Worm (Caenorhabditis elegans) whole organism, L2 larva: ENCODE results near the gene srbc-2.
"Not testable (repeated sequence)": the region's sequence is repeated elsewhere in the genome, so short reads cannot be mapped to it uniquely, and the experiment has no call there.

ENCODE experiments used
- C34F6.9 ChIP-seq: fragments of 150-350 bp; optimal IDR thresholded peaks from 2 replicates; lab custom pipeline; 2014; ENCODE audit warnings: missing biosample characterization, missing genetic modification characterization
- F13H6.1 ChIP-seq: sonication (generic microtip); optimal IDR thresholded peaks from 2 replicates; lab custom pipeline; 2016; ENCODE audit warnings: missing genetic modification characterization, missing compliant biosample characterization
- R02D3.7 ChIP-seq: fragments of 150-350 bp; optimal IDR thresholded peaks from 2 replicates; lab custom pipeline; 2014; ENCODE audit warnings: missing biosample characterization, missing genetic modification characterization
- Y55F3AM.14 ChIP-seq: fragments of 200-800 bp; sonication (Bioruptor generic); optimal IDR thresholded peaks from 2 replicates; lab custom pipeline; 2018; ENCODE audit warnings: mild to moderate bottlenecking, missing genetic modification characterization, missing compliant biosample characterization
- alr-1 ChIP-seq: fragments of 150-350 bp; optimal IDR thresholded peaks from 2 replicates; lab custom pipeline; 2014; ENCODE audit warnings: missing biosample characterization, missing genetic modification characterization
- ama-1 ChIP-seq: fragments of 150-350 bp; optimal IDR thresholded peaks from 2 replicates; lab custom pipeline; 2018; ENCODE audit warnings: inconsistent platforms
- ceh-16 ChIP-seq: fragments of 150-350 bp; optimal IDR thresholded peaks from 2 replicates; lab custom pipeline; 2014; ENCODE audit warnings: missing biosample characterization, missing genetic modification characterization
- ceh-82 ChIP-seq: fragments of 150-350 bp; optimal IDR thresholded peaks from 2 replicates; lab custom pipeline; 2014; ENCODE audit warnings: missing biosample characterization, missing genetic modification characterization
- dmd-4 ChIP-seq: sonication (generic microtip); optimal IDR thresholded peaks from 2 replicates; lab custom pipeline; 2017; ENCODE audit warnings: missing biosample characterization, missing genetic modification characterization
- egl-27 ChIP-seq: sonication (generic microtip); optimal IDR thresholded peaks from 3 replicates; lab custom pipeline; 2017; ENCODE audit warnings: missing biosample characterization, missing genetic modification reagents, missing genetic modification characterization
- elt-1 ChIP-seq: fragments of 150-350 bp; optimal IDR thresholded peaks from 2 replicates; lab custom pipeline; 2014; ENCODE audit warnings: missing biosample characterization, missing genetic modification characterization
- elt-3 ChIP-seq: sonication (generic microtip); optimal IDR thresholded peaks from 2 replicates; lab custom pipeline; 2017; ENCODE audit warnings: missing biosample characterization, missing genetic modification characterization
- fos-1 ChIP-seq: fragments of 150-350 bp; optimal IDR thresholded peaks from 2 replicates; lab custom pipeline; 2014; ENCODE audit warnings: missing biosample characterization, missing genetic modification characterization
- gmeb-1 ChIP-seq: fragments of 150-350 bp; optimal IDR thresholded peaks from 2 replicates; lab custom pipeline; 2014; ENCODE audit warnings: missing biosample characterization, missing genetic modification characterization
- lin-11 ChIP-seq: fragments of 150-350 bp; sonication (generic microtip); optimal IDR thresholded peaks from 2 replicates; lab custom pipeline; 2014; ENCODE audit warnings: missing biosample characterization, missing genetic modification characterization, inconsistent platforms, mixed read lengths
- lin-39 ChIP-seq: fragments of 150-350 bp; optimal IDR thresholded peaks from 2 replicates; lab custom pipeline; 2014; ENCODE audit warnings: missing biosample characterization, missing genetic modification reagents, missing genetic modification characterization
- lsy-2 ChIP-seq, 2 experiments: fragments of 150-350 bp in 1 of 2; sonication (generic microtip) in 1 of 2; optimal IDR thresholded peaks; 2 replicates each; lab custom pipeline; 2014 to 2017; ENCODE audit warnings: missing biosample characterization in 2 of 2, missing genetic modification characterization in 2 of 2
- mab-5 ChIP-seq: fragments of 150-350 bp; optimal IDR thresholded peaks from 2 replicates; lab custom pipeline; 2014; ENCODE audit warnings: missing biosample characterization, missing genetic modification characterization
- mbf-1 ChIP-seq: sonication (generic microtip); optimal IDR thresholded peaks from 2 replicates; lab custom pipeline; 2017; ENCODE audit warnings: missing biosample characterization, missing genetic modification characterization
- mdl-1 ChIP-seq, 2 experiments: fragments of 150-350 bp in 1 of 2; sonication (generic microtip) in 1 of 2; optimal IDR thresholded peaks; 2 replicates each; lab custom pipeline; 2017; ENCODE audit warnings: missing biosample characterization in 2 of 2, missing genetic modification characterization in 2 of 2
- nhr-11 ChIP-seq: fragments of 150-350 bp; optimal IDR thresholded peaks from 2 replicates; lab custom pipeline; 2014; ENCODE audit warnings: missing biosample characterization, missing genetic modification characterization
- nhr-12 ChIP-seq: fragments of 150-350 bp; optimal IDR thresholded peaks from 2 replicates; lab custom pipeline; 2014; ENCODE audit warnings: missing biosample characterization, missing genetic modification characterization
- nhr-129 ChIP-seq: fragments of 150-350 bp; optimal IDR thresholded peaks from 2 replicates; lab custom pipeline; 2014; ENCODE audit warnings: missing biosample characterization, missing genetic modification characterization
- nhr-21 ChIP-seq: fragments of 150-350 bp; optimal IDR thresholded peaks from 2 replicates; lab custom pipeline; 2014; ENCODE audit warnings: missing biosample characterization, missing genetic modification characterization
- nhr-25 ChIP-seq: fragments of 150-350 bp; sonication (generic microtip); optimal IDR thresholded peaks from 3 replicates; lab custom pipeline; 2014; ENCODE audit warnings: missing biosample characterization, missing genetic modification characterization
- nhr-6 ChIP-seq: fragments of 150-350 bp; optimal IDR thresholded peaks from 2 replicates; lab custom pipeline; 2014; ENCODE audit warnings: missing biosample characterization, missing genetic modification characterization
- nhr-77 ChIP-seq: fragments of 150-350 bp; optimal IDR thresholded peaks from 2 replicates; lab custom pipeline; 2014; ENCODE audit warnings: missing biosample characterization, missing genetic modification characterization
- sem-4 ChIP-seq: fragments of 150-350 bp; optimal IDR thresholded peaks from 2 replicates; lab custom pipeline; 2014; ENCODE audit warnings: missing biosample characterization, missing genetic modification reagents, missing genetic modification characterization
- skn-1 ChIP-seq: sonication (generic microtip); optimal IDR thresholded peaks from 2 replicates; lab custom pipeline; 2017; ENCODE audit warnings: missing biosample characterization, missing genetic modification characterization
- sma-3 ChIP-seq: sonication (generic microtip); optimal IDR thresholded peaks from 2 replicates; lab custom pipeline; 2016; ENCODE audit warnings: missing genetic modification reagents, missing genetic modification characterization, missing compliant biosample characterization
- sma-9 ChIP-seq, 2 experiments: fragments of 150-350 bp in 1 of 2; sonication (generic microtip) in 1 of 2; optimal IDR thresholded peaks; 2 replicates each; lab custom pipeline; 2014 to 2016; ENCODE audit warnings: missing genetic modification characterization in 2 of 2, mild to moderate bottlenecking in 1 of 2, missing biosample characterization in 1 of 2, missing compliant biosample characterization in 1 of 2, missing genetic modification reagents in 1 of 2, moderate library complexity in 1 of 2
- snpc-4 ChIP-seq: fragments of 150-350 bp; optimal IDR thresholded peaks from 2 replicates; lab custom pipeline; 2014; ENCODE audit warnings: missing biosample characterization, missing genetic modification characterization
- unc-55 ChIP-seq: fragments of 150-350 bp; sonication (generic microtip); optimal IDR thresholded peaks from 3 replicates; lab custom pipeline; 2014; ENCODE audit warnings: missing biosample characterization, missing genetic modification reagents, missing genetic modification characterization
- unc-62 ChIP-seq: fragments of 150-350 bp; optimal IDR thresholded peaks from 2 replicates; lab custom pipeline; 2014; ENCODE audit warnings: missing biosample characterization, missing genetic modification reagents, missing genetic modification characterization
- zag-1 ChIP-seq: fragments of 150-350 bp; optimal IDR thresholded peaks from 2 replicates; lab custom pipeline; 2014; ENCODE audit warnings: missing biosample characterization, missing genetic modification characterization
- ztf-1 ChIP-seq: fragments of 200-800 bp; sonication (Bioruptor generic); conservative IDR thresholded peaks from 2 replicates; pipeline ENCODE4 v1.3.6; 2022; ENCODE audit warnings: missing genetic modification characterization, missing compliant biosample characterization
- ztf-11 ChIP-seq: sonication (generic microtip); optimal IDR thresholded peaks from 2 replicates; lab custom pipeline; 2017; ENCODE audit warnings: missing biosample characterization, missing genetic modification characterization
- ztf-4 ChIP-seq: fragments of 150-350 bp; optimal IDR thresholded peaks from 2 replicates; lab custom pipeline; 2014; ENCODE audit warnings: missing biosample characterization, missing genetic modification characterization

srbc-2 gene

DNA sequence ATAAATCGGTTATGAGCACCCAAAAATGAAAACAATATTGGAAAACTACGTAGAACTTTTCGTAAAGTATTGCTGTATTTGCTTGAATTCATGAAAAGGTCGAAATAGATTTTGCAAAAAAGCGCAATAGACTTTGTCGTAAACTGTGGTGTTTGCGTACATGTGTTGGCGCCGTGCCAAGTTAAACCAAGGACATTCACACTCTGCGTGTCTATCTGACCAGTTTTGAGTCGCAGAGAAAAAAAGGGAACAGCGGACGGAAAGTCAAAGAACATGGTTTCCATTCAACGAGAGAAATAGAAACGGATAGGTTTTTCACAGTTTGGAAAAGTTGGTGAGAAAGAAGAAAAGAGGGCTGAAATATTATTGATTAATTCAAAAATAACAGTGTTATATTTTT, 14.1 kb upstream of the srbc-2 start (continued):
- TF ChIP-seq nhr-6 (tag; lab: Kevin White, UChicago), result peak; percentile 83
- peak; percentile 42 for TF ChIP-seq zag-1 (tag; lab: Kevin White, UChicago)
- TF ChIP-seq nhr-12 (tag; lab: Kevin White, UChicago), result no peak
- TF ChIP-seq lin-11, result peak; percentile 37
- TF ChIP-seq elt-1 (tag; lab: Kevin White, UChicago), result no peak
- no peak for TF ChIP-seq R02D3.7 (tag; lab: Kevin White, UChicago)
- no peak for TF ChIP-seq lin-39 (tag; lab: Kevin White, UChicago)
- no peak for TF ChIP-seq dmd-4 (tag; lab: Kevin White, UChicago)
- TF ChIP-seq mab-5, result peak; percentile 18
- no peak for TF ChIP-seq elt-3

DNA sequence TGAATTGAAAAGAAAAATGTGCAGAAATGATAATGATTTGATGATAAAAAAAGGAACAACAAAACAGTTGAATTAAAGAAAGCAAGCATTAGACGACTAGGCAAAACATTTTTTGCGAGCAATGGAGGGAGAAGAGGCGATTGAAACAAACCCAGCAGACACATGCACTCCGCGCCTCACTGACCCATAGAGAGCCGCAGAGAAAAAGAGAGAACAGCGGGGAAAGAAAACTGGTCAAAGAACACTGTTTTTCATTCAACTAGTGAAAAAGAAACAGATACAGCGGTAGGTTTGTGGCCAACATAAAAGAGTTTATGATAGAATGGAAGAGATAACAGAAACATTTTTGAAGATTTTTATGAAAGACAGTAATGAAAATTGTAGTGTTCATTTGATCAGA, 11.4 kb upstream of the srbc-2 start:
- no peak for TF ChIP-seq mdl-1 (tag; optimal IDR thresholded peaks at IDR 0.05; lab: Kevin White, UChicago)
- no peak for TF ChIP-seq ztf-11 (tag; lab: Kevin White, UChicago)
- TF ChIP-seq egl-27 (tag; lab: Kevin White, UChicago), result peak; percentile 17
- no peak for TF ChIP-seq ceh-82 (tag; lab: Kevin White, UChicago)
- TF ChIP-seq C34F6.9 (tag; lab: Kevin White, UChicago), result peak; percentile 4
- TF ChIP-seq zag-1 (tag; lab: Kevin White, UChicago), result no peak
- no peak for TF ChIP-seq mbf-1
- TF ChIP-seq ztf-4, result no peak
- peak in 1 of 2 experiments; percentile 27 for TF ChIP-seq lsy-2 (tag; optimal IDR thresholded peaks at IDR 0.05; lab: Kevin White, UChicago)
- TF ChIP-seq F13H6.1 (tag; lab: Kevin White, UChicago), result peak; percentile 61
- TF ChIP-seq nhr-129, result peak; percentile 31
- no peak for TF ChIP-seq ztf-1 (GFP tag; lab: Robert Waterston, UW)
- TF ChIP-seq sem-4, result no peak
- TF ChIP-seq alr-1 (tag; lab: Kevin White, UChicago), result no peak
- no peak for TF ChIP-seq ama-1 (lab: Kevin White, UChicago)
- TF ChIP-seq gmeb-1, result no peak
- no peak for TF ChIP-seq nhr-21 (tag; lab: Kevin White, UChicago)
- TF ChIP-seq sma-9 (GFP tag; optimal IDR thresholded peaks at IDR 0.05; lab: Kevin White, UChicago), result peak; percentile 91
- no peak for TF ChIP-seq sma-9 (tag; optimal IDR thresholded peaks at IDR 0.05; lab: Kevin White, UChicago)
- TF ChIP-seq sma-3, result no peak
- TF ChIP-seq lin-11, result no peak
- no peak for TF ChIP-seq nhr-12 (tag; lab: Kevin White, UChicago)
- TF ChIP-seq ceh-16 (tag; lab: Kevin White, UChicago), result no peak
- peak; percentile 29 for TF ChIP-seq fos-1 (tag; lab: Kevin White, UChicago)
- no peak for TF ChIP-seq skn-1 (tag; lab: Kevin White, UChicago)

DNA sequence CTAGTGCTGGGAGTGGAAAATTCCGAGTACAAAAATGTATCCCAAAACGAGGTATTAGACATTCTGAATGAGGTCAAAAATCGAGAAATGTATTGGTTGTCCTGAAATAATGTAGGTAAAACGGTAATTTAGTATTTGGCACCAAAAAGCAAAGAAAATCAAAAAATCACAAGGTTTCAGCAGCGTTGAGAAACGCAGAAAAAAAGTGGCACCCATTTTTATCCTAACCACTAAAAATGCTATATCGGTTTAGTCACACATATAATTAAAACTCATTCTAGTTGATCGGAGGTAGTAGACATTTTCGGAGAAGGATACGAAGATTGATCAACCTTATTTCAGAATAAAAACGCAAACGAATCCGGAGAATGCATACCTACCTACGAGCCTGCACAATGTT, 4.2 kb downstream of the srbc-2 start, which contains the start of gene srx-121:
Gene srx-121, minus strand, starts transcription at position 101 of the 400 bp plus-strand sequence.
- TF ChIP-seq sma-3, result no peak
- no peak for TF ChIP-seq nhr-77 (tag; lab: Kevin White, UChicago)
- TF ChIP-seq ama-1 (lab: Kevin White, UChicago), result no peak
- TF ChIP-seq nhr-6 (tag; lab: Kevin White, UChicago), result no peak
- TF ChIP-seq mbf-1, result no peak
- no peak for TF ChIP-seq ceh-82 (tag; lab: Kevin White, UChicago)
- TF ChIP-seq lsy-2 (tag; optimal IDR thresholded peaks at IDR 0.05; lab: Kevin White, UChicago), result no peak
- no peak for TF ChIP-seq ztf-11 (tag; lab: Kevin White, UChicago)
- TF ChIP-seq unc-55 (GFP tag; lab: Kevin White, UChicago), result no peak
- no peak for TF ChIP-seq lin-39 (tag; lab: Kevin White, UChicago)
- no peak for TF ChIP-seq nhr-12 (tag; lab: Kevin White, UChicago)
- TF ChIP-seq, all 48 proteins: peak for 0

DNA sequence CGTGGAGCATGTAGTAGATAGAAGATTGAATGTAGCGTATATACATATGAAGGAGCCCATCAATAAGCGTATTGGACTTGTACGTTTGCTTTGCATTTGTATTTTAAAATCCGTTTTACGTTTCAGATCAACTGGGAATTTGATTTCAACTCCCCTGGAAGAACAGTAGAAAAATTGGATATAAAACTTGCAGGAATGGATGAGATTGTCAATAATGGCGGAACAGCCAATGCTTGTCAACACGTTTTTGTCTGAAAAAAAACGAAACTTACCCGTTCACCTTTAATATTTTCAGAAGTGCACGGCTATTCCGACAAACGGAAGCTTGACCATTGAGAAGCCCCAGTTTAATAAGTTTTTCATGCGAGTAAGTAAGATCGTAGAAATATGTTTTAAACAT, 9.1 kb downstream of the srbc-2 start, which contains the start of gene C04E12.2:
Gene C04E12.2, plus strand, starts transcription at position 301 of the 400 bp plus-strand sequence.
- not testable (repeated sequence) for TF ChIP-seq mab-5; egl-27 (tag; lab: Kevin White, UChicago); sma-9 (GFP tag; optimal IDR thresholded peaks at IDR 0.05; lab: Kevin White, UChicago); sma-9 (tag; optimal IDR thresholded peaks at IDR 0.05; lab: Kevin White, UChicago)

DNA sequence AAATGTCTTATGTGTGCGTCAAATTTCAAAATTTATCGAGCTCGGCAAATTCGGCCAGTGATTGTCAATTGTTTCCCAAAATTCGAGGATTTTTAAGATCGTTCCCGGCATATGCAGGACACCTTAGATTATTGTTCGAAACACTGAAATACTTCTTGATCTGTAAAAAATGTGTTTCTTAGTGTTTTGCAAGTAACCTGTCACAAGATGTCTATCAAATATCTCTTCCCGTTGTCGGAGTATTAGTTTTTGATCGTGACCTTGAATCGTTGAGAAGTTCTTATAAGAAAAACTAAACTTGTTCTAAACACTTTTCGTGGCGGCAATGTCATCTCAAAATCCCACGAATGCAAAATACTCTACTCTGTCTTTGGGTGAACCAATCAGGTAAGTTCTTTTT, 14.4 kb downstream of the srbc-2 start, which contains the start of gene C04E12.4:
Gene C04E12.4, plus strand, starts transcription at position 301 of the 400 bp plus-strand sequence.
- TF ChIP-seq unc-62 (GFP tag; lab: Kevin White, UChicago) (no peak), nhr-129 (no peak), unc-55 (GFP tag; lab: Kevin White, UChicago) (no peak), nhr-11 (tag; lab: Kevin White, UChicago) (no peak), snpc-4 (tag; lab: Kevin White, UChicago) (no peak), nhr-12 (tag; lab: Kevin White, UChicago) (no peak), nhr-25 (no peak), gmeb-1 (no peak), skn-1 (tag; lab: Kevin White, UChicago) (no peak), nhr-6 (tag; lab: Kevin White, UChicago) (no peak), Y55F3AM.14 (GFP tag; lab: Kevin White, UChicago) (no peak), sma-3 (no peak), C34F6.9 (tag; lab: Kevin White, UChicago) (no peak)
